Fruit fly (Drosophila melanogaster) Kc167 (cell line): ENCODE measurements around the gene akirin.

ENCODE experiments used
- Myc ChIP-seq: fragments of >200 bp; optimal IDR thresholded peaks from 2 replicates; lab custom pipeline; 2017; ENCODE audit warnings: missing external identifiers
- Sin3A ChIP-seq: fragments of >200 bp; optimal IDR thresholded peaks from 2 replicates; lab custom pipeline; 2018; ENCODE audit warnings: missing external identifiers
- h ChIP-seq: fragments of >200 bp; optimal IDR thresholded peaks from 3 replicates; lab custom pipeline; 2018; ENCODE audit warnings: missing external identifiers
- insv ChIP-seq: fragments of >200 bp; optimal IDR thresholded peaks from 3 replicates; lab custom pipeline; 2018; ENCODE audit warnings: missing external identifiers
- psq ChIP-seq: fragments of >200 bp; optimal IDR thresholded peaks from 2 replicates; lab custom pipeline; 2017; ENCODE audit warnings: missing external identifiers
- ttk ChIP-seq: sonication (Bioruptor generic); optimal IDR thresholded peaks from 2 replicates; lab custom pipeline; 2017; ENCODE audit warnings: missing external identifiers

The akirin gene

DNA sequence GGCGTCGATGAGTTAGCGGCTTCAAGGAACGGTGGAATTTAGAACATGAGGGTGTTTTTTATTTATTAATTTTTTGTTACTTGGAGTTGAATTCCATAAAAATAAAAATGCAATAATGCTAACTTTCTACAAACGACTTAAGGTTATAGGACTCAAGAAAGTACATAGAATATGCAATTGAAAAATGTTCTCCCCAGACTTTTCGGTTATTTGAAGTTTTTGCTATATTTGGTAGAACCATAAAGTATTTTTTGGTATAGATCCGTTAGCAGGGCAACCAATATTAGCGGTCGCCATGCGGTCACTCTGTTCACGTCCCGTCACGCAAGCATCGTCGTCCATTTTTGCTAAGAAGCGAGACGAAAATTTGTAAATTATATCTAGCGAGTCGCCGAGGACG is at the start of gene akirin:
Gene akirin, plus strand, starts transcription at position 301 of the 400 bp plus-strand sequence.
- TF ChIP-seq psq (no peak), Myc (lab: Kevin White, UChicago) (no peak), ttk (lab: Kevin White, UChicago) (no peak), h (lab: Kevin White, UChicago) (no peak), Sin3A (lab: Kevin White, UChicago) (no peak), insv (no peak)

DNA sequence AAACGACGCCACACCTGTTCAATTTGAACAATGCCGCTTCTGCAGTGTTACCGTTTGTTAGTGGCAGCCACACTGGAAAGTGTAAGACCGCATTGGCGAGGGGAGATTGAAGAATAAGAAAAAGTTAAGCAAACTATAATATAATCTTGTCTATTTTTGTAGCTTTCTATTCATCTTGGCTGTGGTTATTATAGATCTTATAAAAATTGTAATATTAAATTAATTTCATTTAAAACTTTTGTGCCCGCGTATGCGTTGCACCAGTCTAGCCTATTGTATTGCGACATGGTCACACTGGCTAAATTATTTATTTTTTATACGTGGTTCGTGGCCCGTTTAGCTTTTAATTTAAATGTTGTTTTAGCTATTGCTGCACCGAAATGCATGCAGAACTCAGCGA is 46.3 kb upstream of the akirin start, which contains the start of the genes RhoGEF4 and Rint1:
Gene RhoGEF4, minus strand, starts transcription at position 64 of the 400 bp plus-strand sequence.
Gene Rint1, plus strand, starts transcription at position 272 of the 400 bp plus-strand sequence.
- TF ChIP-seq h (lab: Kevin White, UChicago) (no peak), psq (no peak), Myc (lab: Kevin White, UChicago) (no peak), ttk (lab: Kevin White, UChicago) (no peak), insv (no peak), Sin3A (lab: Kevin White, UChicago) (no peak)

dm6 chr3L:7326676-7327075 is 43.0 kb upstream of the akirin start:
- TF ChIP-seq ttk (lab: Kevin White, UChicago) = no peak

DNA sequence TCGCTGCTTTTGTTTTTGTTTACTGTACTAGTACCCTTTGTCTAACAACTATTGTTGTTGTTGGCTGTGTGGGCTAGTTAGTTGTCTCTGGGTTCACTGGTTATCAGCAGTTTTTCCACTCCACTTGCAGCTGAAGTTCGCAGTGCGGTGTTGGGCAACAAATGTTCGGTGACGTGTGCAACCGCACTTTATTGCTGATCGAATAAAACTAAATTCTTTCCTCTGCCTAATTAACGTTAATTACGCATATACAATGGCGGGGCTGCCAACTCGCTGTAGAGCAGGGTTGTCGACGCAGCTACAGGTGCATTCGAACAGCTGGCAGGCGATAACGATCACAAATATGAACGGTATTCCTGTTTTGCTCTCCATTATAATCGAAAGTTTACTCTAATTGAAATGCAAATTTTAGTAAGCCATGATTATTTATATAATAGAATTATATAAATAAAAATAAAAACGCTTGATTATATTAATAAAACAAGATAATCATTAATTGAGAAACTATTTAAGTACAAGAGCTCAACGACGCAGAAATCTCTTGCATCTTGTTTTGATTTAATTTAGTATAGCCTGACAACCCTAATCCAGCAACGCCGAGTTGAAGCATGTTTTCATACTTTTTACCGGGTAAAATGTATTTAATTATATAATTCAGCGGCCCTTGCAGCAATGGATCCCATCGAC is 40.9 kb upstream of the akirin start, which contains the start of the genes mrva, CG42307 and mus312:
Gene mrva, minus strand, starts transcription at position 276 of the 687 bp plus-strand sequence.
Gene CG42307, plus strand, starts transcription at position 566 of the 687 bp plus-strand sequence.
Gene mus312, plus strand, starts transcription at position 566 of the 687 bp plus-strand sequence.
- TF ChIP-seq Sin3A (lab: Kevin White, UChicago) (no peak), insv (no peak), h (lab: Kevin White, UChicago) (no peak), ttk (lab: Kevin White, UChicago) (no peak), Myc (lab: Kevin White, UChicago) (no peak), psq (no peak)

DNA sequence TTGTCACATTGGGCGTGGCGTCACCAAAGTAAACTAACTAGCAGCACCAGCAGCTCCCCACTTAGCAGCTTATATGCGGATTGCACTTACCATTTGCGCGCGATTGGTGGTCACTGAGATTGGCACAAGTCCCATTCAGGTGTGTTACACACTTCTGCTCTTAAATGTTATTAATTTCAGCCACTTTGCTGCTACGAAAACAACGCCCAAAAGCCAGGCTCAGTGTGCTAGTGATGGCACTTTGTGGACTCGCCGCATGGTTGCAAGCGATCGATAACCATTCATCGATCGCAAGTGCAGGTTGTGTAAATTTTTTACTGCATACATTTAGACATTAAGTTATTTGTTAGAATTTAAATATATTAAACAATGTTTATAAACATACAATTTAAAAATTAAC is 34.7 kb upstream of the akirin start, which contains the start of the genes wrm1 and wrm2:
Gene wrm1, minus strand, starts transcription at position 237 of the 400 bp plus-strand sequence.
Gene wrm2, minus strand, starts transcription at position 237 of the 400 bp plus-strand sequence.
- no peak for TF ChIP-seq Sin3A (lab: Kevin White, UChicago)
- TF ChIP-seq Myc (lab: Kevin White, UChicago) = no peak
- TF ChIP-seq ttk (lab: Kevin White, UChicago) = no peak
- TF ChIP-seq insv = no peak
- no peak for TF ChIP-seq psq
- no peak for TF ChIP-seq h (lab: Kevin White, UChicago)

- TF ChIP-seq Sin3A (lab: Kevin White, UChicago) = no peak
- no peak for TF ChIP-seq psq
- no peak for TF ChIP-seq ttk (lab: Kevin White, UChicago)
- TF ChIP-seq Myc (lab: Kevin White, UChicago) = no peak
- no peak for TF ChIP-seq h (lab: Kevin White, UChicago)
- no peak for TF ChIP-seq insv
Measured at dm6 chr3L:7338786-7339185, 30.9 kb upstream of the akirin start.

DNA sequence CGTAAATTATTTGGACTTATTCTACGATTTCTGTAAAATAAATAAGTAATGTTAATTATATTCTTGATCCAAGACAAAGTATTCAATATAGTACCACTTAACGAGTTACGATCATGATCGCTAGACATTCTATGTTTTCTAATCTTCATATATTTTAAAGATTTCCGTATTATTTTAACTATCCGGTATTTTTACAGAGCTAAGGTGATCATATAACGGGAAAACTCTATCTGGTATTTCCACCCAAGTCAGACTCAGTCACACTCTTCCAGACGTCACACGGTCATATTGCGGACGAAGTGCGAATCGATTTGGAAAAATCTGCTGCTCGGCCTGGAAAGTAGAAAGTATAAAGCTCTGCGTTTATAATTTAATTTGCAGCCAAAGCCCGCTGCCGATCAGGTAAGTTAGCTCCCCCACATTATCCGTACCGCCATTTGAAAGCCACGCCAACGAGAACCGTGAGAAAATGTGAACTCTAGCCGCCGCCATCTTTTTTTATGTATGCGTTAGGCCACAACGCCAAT is 30.4 kb upstream of the akirin start, which contains the start of the genes lark and eco:
Gene lark, plus strand, starts transcription at position 51 of the 527 bp plus-strand sequence.
Gene eco, minus strand, starts transcription at position 125 of the 527 bp plus-strand sequence.
- TF ChIP-seq Sin3A (lab: Kevin White, UChicago) = no peak
- no peak for TF ChIP-seq ttk (lab: Kevin White, UChicago)
- no peak for TF ChIP-seq h (lab: Kevin White, UChicago)
- TF ChIP-seq insv = no peak
- TF ChIP-seq psq = no peak
- no peak for TF ChIP-seq Myc (lab: Kevin White, UChicago)

- no peak for TF ChIP-seq h (lab: Kevin White, UChicago)
- TF ChIP-seq Myc (lab: Kevin White, UChicago) = no peak
- no peak for TF ChIP-seq insv
- no peak for TF ChIP-seq ttk (lab: Kevin White, UChicago)
Measured at dm6 chr3L:7344001-7344400, 25.6 kb upstream of the akirin start.

dm6 chr3L:7344965-7345427 is 24.6 kb upstream of the akirin start, which contains the start of gene Cln7:
TSS of gene Cln7 (minus strand) at chr3L:7345183.
- no peak for TF ChIP-seq insv
- TF ChIP-seq Sin3A (lab: Kevin White, UChicago) = no peak
- no peak for TF ChIP-seq ttk (lab: Kevin White, UChicago)
- TF ChIP-seq psq = no peak
- no peak for TF ChIP-seq Myc (lab: Kevin White, UChicago)
- TF ChIP-seq h (lab: Kevin White, UChicago) = no peak

dm6 chr3L:7346951-7347350 is 22.7 kb upstream of the akirin start, which contains the start of gene CG14834:
TSS of gene CG14834 (minus strand) at chr3L:7347123.
- TF ChIP-seq h (lab: Kevin White, UChicago) = no peak
- TF ChIP-seq insv = no peak
- TF ChIP-seq psq = no peak
- TF ChIP-seq Myc (lab: Kevin White, UChicago) = no peak
- TF ChIP-seq ttk (lab: Kevin White, UChicago) = no peak
- TF ChIP-seq Sin3A (lab: Kevin White, UChicago) = no peak

dm6 chr3L:7347984-7348631 is 21.5 kb upstream of the akirin start, which contains the start of the genes Srp19 and qm:
TSS of gene Srp19 (minus strand) at chr3L:7348034.
TSS of gene qm (plus strand) at chr3L:7348313.
- TF ChIP-seq psq (no peak), insv (no peak), ttk (lab: Kevin White, UChicago) (no peak), h (lab: Kevin White, UChicago) (no peak), Myc (lab: Kevin White, UChicago) (no peak), Sin3A (lab: Kevin White, UChicago) (no peak)
